Fruit fly (Drosophila melanogaster): ENCODE results near the gene Saf-B.

Saf-B gene

DNA sequence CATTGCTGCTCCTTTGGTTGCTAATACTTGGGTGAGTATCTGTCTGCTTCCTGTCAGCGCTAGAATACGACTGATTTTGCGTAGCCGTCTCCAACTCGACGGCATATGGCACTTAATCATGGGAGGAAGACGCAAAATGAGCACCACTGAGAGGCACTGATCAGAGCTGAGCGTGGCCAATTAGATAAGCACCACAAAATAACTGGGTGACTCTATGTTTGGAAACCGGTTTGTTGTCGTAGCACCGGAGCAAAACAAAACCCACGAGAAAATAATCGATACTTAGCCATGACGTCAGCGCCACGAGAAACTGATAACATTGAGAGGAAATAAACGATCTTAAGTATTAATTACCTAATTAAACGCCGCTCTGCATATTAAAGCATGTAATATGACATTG is 17.8 kb upstream of the Saf-B start, which contains the start of gene Ude (continued):
- TF ChIP-seq CG10462 (GFP tag; optimal IDR thresholded peaks at IDR 0.05) (no peak), CG13775 (GFP tag; optimal IDR thresholded peaks at IDR 0.05) (no peak), HmgZ (tag; optimal IDR thresholded peaks at IDR 0.05) (peak; percentile 8), amos (GFP tag; IDR thresholded peaks at IDR 0.05; ENCODE audit: partially characterized antibody) (peak; percentile 16; the same call in 1 of the 2 replicates), onecut (GFP tag; IDR thresholded peaks at IDR 0.05) (peak; percentile 99), Rfx (GFP tag; IDR thresholded peaks at IDR 0.05) (0 out of 2 replicates have a peak, but pooled peaks have one; percentile 23), Sry-β (GFP tag; optimal IDR thresholded peaks at IDR 0.05) (peak; percentile 8), CG7839 (tag; optimal IDR thresholded peaks at IDR 0.05) (no peak), row (GFP tag; IDR thresholded peaks at IDR 0.05) (no peak), chm (GFP tag; IDR thresholded peaks at IDR 0.05) (peak; percentile 49; the same call in 1 of the 2 replicates), vvl (GFP tag; IDR thresholded peaks at IDR 0.05) (peak; percentile 19; the same call in 1 of the 2 replicates), CG13287 (GFP tag; IDR thresholded peaks at IDR 0.05; ENCODE audit: partially characterized antibody) (peak; percentile 28), CG12071 (GFP tag; optimal IDR thresholded peaks at IDR 0.05) (no peak), CG7745 (tag; optimal IDR thresholded peaks at IDR 0.05) (peak; percentile 56), kah (GFP tag; optimal IDR thresholded peaks at IDR 0.05) (no peak), Vsx1 (GFP tag; optimal IDR thresholded peaks at IDR 0.05) (peak; percentile 83), sob (GFP tag; IDR thresholded peaks at IDR 0.05) (0 out of 2 replicates have a peak, but pooled peaks have one; percentile 11), bbx (GFP tag; IDR thresholded peaks at IDR 0.05; ENCODE audit: partially characterized antibody) (0 out of 2 replicates have a peak, but pooled peaks have one; percentile 12), Bdp1 (GFP tag; optimal IDR thresholded peaks at IDR 0.05) (no peak), sug (tag; optimal IDR thresholded peaks at IDR 0.05) (no peak), cwo (GFP tag; optimal IDR thresholded peaks at IDR 0.05) (no peak), PHDP (tag; optimal IDR thresholded peaks at IDR 0.05) (peak; percentile 41), Nf-YC (tag; optimal IDR thresholded peaks at IDR 0.05) (no peak)

DNA sequence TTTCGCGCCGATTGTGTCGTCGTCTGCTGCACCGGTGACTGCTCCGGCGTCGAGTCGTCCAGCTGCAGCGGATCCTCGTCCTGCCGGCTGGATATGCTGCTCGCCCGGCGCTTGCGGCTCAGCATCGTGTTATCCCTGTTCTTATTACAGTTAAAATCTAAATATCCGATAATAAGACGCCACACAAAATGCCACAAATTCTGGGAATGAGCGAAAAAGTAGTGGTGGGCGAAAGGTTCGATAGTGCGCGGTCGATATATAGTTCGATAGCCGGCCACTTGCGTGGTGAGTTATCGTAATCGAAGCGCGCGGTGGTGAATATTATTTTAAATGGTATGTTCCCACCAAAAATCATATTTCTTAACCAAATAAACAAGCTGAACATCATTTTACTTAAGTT is 12.2 kb upstream of the Saf-B start, which contains the start of gene polybromo:
Gene polybromo, minus strand, starts transcription at position 212 of the 400 bp plus-strand sequence.
- TF ChIP-seq unc-4 (GFP tag; IDR thresholded peaks at IDR 0.05; ENCODE audit: partially characterized antibody), result peak; percentile 94
- peak; percentile 97 for TF ChIP-seq Sry-δ (GFP tag; optimal IDR thresholded peaks at IDR 0.05)
- TF ChIP-seq Vsx1 (GFP tag; optimal IDR thresholded peaks at IDR 0.05), result no peak
- TF ChIP-seq sr (GFP tag; IDR thresholded peaks at IDR 0.05), result no peak
- TF ChIP-seq CG31224 (GFP tag; IDR thresholded peaks at IDR 0.05), result no peak
- TF ChIP-seq peb (GFP tag; IDR thresholded peaks at IDR 0.05), result no peak
- TF ChIP-seq tna (GFP tag; IDR thresholded peaks at IDR 0.05; ENCODE audit: partially characterized antibody), result peak; percentile 78
- TF ChIP-seq MBD-R2 (GFP tag; IDR thresholded peaks at IDR 0.05), result peak; percentile 88
- peak; percentile 93 for TF ChIP-seq CG6791 (GFP tag; IDR thresholded peaks at IDR 0.05; ENCODE audit: partially characterized antibody)
- no peak for TF ChIP-seq da (GFP tag; optimal IDR thresholded peaks at IDR 0.05)
- peak; percentile 27 for TF ChIP-seq gfzf (GFP tag; optimal IDR thresholded peaks at IDR 0.05)
- no peak for TF ChIP-seq CG14667 (GFP tag; IDR thresholded peaks at IDR 0.05)
- TF ChIP-seq dm (GFP tag; optimal IDR thresholded peaks at IDR 0.05), result no peak
- TF ChIP-seq CG7963 (GFP tag; IDR thresholded peaks at IDR 0.05; ENCODE audit: partially characterized antibody), result peak; percentile 75
- TF ChIP-seq ind (GFP tag; optimal IDR thresholded peaks at IDR 0.05), result no peak
- no peak for TF ChIP-seq CG11504 (tag; optimal IDR thresholded peaks at IDR 0.05)
- peak; percentile 76 for TF ChIP-seq BEAF-32 (GFP tag; optimal IDR thresholded peaks at IDR 0.05)
- no peak for TF ChIP-seq wdn (GFP tag; IDR thresholded peaks at IDR 0.05)
- TF ChIP-seq kni (GFP tag; optimal IDR thresholded peaks at IDR 0.05), result no peak
- TF ChIP-seq prd (optimal IDR thresholded peaks at IDR 0.05), result no peak
- TF ChIP-seq prd (GFP tag; IDR thresholded peaks at IDR 0.05), result no peak
- peak; percentile 80; the same call in 2 of the 3 replicates for TF ChIP-seq vnd (GFP tag; IDR thresholded peaks at IDR 0.05; ENCODE audit: partially characterized antibody)
- peak; percentile 33 for TF ChIP-seq vvl (GFP tag; IDR thresholded peaks at IDR 0.05)
- TF ChIP-seq CG6654 (GFP tag; optimal IDR thresholded peaks at IDR 0.05), result no peak
- TF ChIP-seq run (tag; optimal IDR thresholded peaks at IDR 0.05), result no peak
- TF ChIP-seq CG8281 (tag; optimal IDR thresholded peaks at IDR 0.05), result no peak
- peak; percentile 83 for TF ChIP-seq HLH4C (GFP tag; IDR thresholded peaks at IDR 0.05; ENCODE audit: partially characterized antibody)
- TF ChIP-seq CG7357 (GFP tag; IDR thresholded peaks at IDR 0.05), result no peak
- TF ChIP-seq CG33557 (GFP tag; optimal IDR thresholded peaks at IDR 0.05), result no peak

Measured in whole organism, embryonic.